Worm (Caenorhabditis elegans) whole organism, L1 larva: ENCODE measurements around the gene T14G12.6.

Source experiments
- C04F5.9 ChIP-seq: sonication (generic microtip); optimal IDR thresholded peaks from 2 replicates; lab custom pipeline; 2016; ENCODE audit warnings: missing genetic modification characterization, missing compliant biosample characterization
- C16A3.4 ChIP-seq: fragments of 150-350 bp; optimal IDR thresholded peaks from 2 replicates; lab custom pipeline; 2014; ENCODE audit warnings: missing biosample characterization, missing genetic modification characterization
- F16B12.6 ChIP-seq: fragments of 150-350 bp; optimal IDR thresholded peaks from 2 replicates; lab custom pipeline; 2014; ENCODE audit warnings: missing biosample characterization, missing genetic modification characterization
- blmp-1 ChIP-seq: fragments of 150-350 bp; optimal IDR thresholded peaks from 2 replicates; lab custom pipeline; 2014; ENCODE audit warnings: missing biosample characterization, missing genetic modification characterization
- ceh-63 ChIP-seq: fragments of 200-800 bp; sonication (Bioruptor generic); optimal IDR thresholded peaks from 2 replicates; lab custom pipeline; 2018; ENCODE audit warnings: mild to moderate bottlenecking, missing genetic modification characterization, missing compliant biosample characterization
- ceh-90 ChIP-seq: sonication (generic microtip); optimal IDR thresholded peaks from 2 replicates; lab custom pipeline; 2016; ENCODE audit warnings: missing genetic modification characterization, missing compliant biosample characterization
- ces-1 ChIP-seq: fragments of 150-350 bp; optimal IDR thresholded peaks from 2 replicates; lab custom pipeline; 2014; ENCODE audit warnings: missing biosample characterization, missing genetic modification reagents, missing genetic modification characterization
- dpl-1 ChIP-seq, 3 experiments: fragments of 150-350 bp in 2 of 3; sonication (generic microtip) in 1 of 3; optimal IDR thresholded peaks; 2 replicates each; lab custom pipeline; 2014 to 2017; ENCODE audit warnings: missing biosample characterization in 3 of 3, missing genetic modification characterization in 3 of 3, missing genetic modification reagents in 3 of 3
- dsc-1 ChIP-seq: sonication (generic microtip); optimal IDR thresholded peaks from 2 replicates; lab custom pipeline; 2016; ENCODE audit warnings: mild to moderate bottlenecking, missing genetic modification characterization, missing compliant biosample characterization
- egl-13 ChIP-seq: sonication (generic microtip); optimal IDR thresholded peaks from 2 replicates; lab custom pipeline; 2016; ENCODE audit warnings: missing genotype, missing genetic modification reagents, missing genetic modification characterization, missing compliant biosample characterization
- elt-2 ChIP-seq: sonication (generic microtip); optimal IDR thresholded peaks from 2 replicates; lab custom pipeline; 2016; ENCODE audit warnings: missing genetic modification characterization, mild to moderate bottlenecking, inconsistent platforms, missing compliant biosample characterization, missing genetic modification reagents
- ets-5 ChIP-seq: fragments of 200-800 bp; sonication (Bioruptor generic); IDR thresholded peaks from 2 replicates; pipeline ENCODE4 v1.3.6; 2022; ENCODE audit warnings: missing genetic modification characterization, missing compliant biosample characterization
- fkh-10 ChIP-seq: sonication (generic microtip); optimal IDR thresholded peaks from 2 replicates; lab custom pipeline; 2017; ENCODE audit warnings: missing biosample characterization, missing genetic modification reagents, missing genetic modification characterization
- fkh-4 ChIP-seq: sonication (generic microtip); optimal IDR thresholded peaks from 2 replicates; lab custom pipeline; 2016; ENCODE audit warnings: missing compliant biosample characterization, missing genetic modification characterization, borderline replicate concordance
- grh-1 ChIP-seq: fragments of 200-800 bp; sonication (Bioruptor generic); IDR thresholded peaks from 2 replicates; pipeline ENCODE4 v1.3.6; 2022; ENCODE audit warnings: missing genetic modification reagents, missing genetic modification characterization, missing compliant biosample characterization
- lin-13 ChIP-seq: fragments of 150-350 bp; optimal IDR thresholded peaks from 2 replicates; lab custom pipeline; 2014; ENCODE audit warnings: missing biosample characterization, missing genetic modification reagents, missing genetic modification characterization
- lin-15B ChIP-seq: fragments of 150-350 bp; sonication (generic microtip); optimal IDR thresholded peaks from 3 replicates; lab custom pipeline; 2014; ENCODE audit warnings: missing biosample characterization, missing genetic modification characterization
- lin-35 ChIP-seq, 2 experiments: fragments of 150-350 bp; optimal IDR thresholded peaks; 2 replicates each; lab custom pipeline; 2014; ENCODE audit warnings: missing biosample characterization in 2 of 2, missing genetic modification characterization in 2 of 2, missing genetic modification reagents in 2 of 2
- lsy-2 ChIP-seq, 2 experiments: fragments of 150-350 bp; optimal IDR thresholded peaks; 2 replicates each; lab custom pipeline; 2014; ENCODE audit warnings: missing biosample characterization in 2 of 2, missing genetic modification characterization in 2 of 2
- mab-9 ChIP-seq: fragments of 200-800 bp; sonication (Bioruptor generic); IDR thresholded peaks from 2 replicates; pipeline ENCODE4 v1.3.6; 2022; ENCODE audit warnings: missing genetic modification reagents, missing genetic modification characterization, missing compliant biosample characterization
- mdl-1 ChIP-seq, 2 experiments: fragments of 150-350 bp; optimal IDR thresholded peaks; 2 replicates each; lab custom pipeline; 2014 to 2017; ENCODE audit warnings: missing biosample characterization in 2 of 2, missing genetic modification characterization in 2 of 2, inconsistent platforms in 1 of 2
- mep-1 ChIP-seq: fragments of 150-350 bp; optimal IDR thresholded peaks from 2 replicates; lab custom pipeline; 2014; ENCODE audit warnings: missing biosample characterization, missing genetic modification characterization
- nhr-12 ChIP-seq: sonication (generic microtip); optimal IDR thresholded peaks from 2 replicates; lab custom pipeline; 2017; ENCODE audit warnings: missing biosample characterization, missing genetic modification characterization
- nhr-19 ChIP-seq: fragments of 200-800 bp; sonication (Bioruptor generic); conservative IDR thresholded peaks from 2 replicates; pipeline ENCODE4 v1.3.6; 2022; ENCODE audit warnings: missing genetic modification characterization, missing compliant biosample characterization
- nhr-237 ChIP-seq: fragments of 150-350 bp; optimal IDR thresholded peaks from 2 replicates; lab custom pipeline; 2014; ENCODE audit warnings: missing biosample characterization, missing genetic modification characterization
- nhr-71 ChIP-seq: sonication (generic microtip); optimal IDR thresholded peaks from 2 replicates; lab custom pipeline; 2016; ENCODE audit warnings: mild to moderate bottlenecking, missing genetic modification characterization, moderate library complexity, missing compliant biosample characterization
- nhr-76 ChIP-seq: sonication (generic microtip); optimal IDR thresholded peaks from 2 replicates; lab custom pipeline; 2017; ENCODE audit warnings: missing biosample characterization, missing genetic modification characterization
- nhr-77 ChIP-seq: fragments of 150-350 bp; optimal IDR thresholded peaks from 2 replicates; lab custom pipeline; 2014; ENCODE audit warnings: missing biosample characterization, missing genetic modification characterization
- nhr-90 ChIP-seq: sonication (generic microtip); optimal IDR thresholded peaks from 2 replicates; lab custom pipeline; 2016; ENCODE audit warnings: mild to moderate bottlenecking, missing genetic modification characterization, missing compliant biosample characterization; ENCODE audit not compliant: poor library complexity
- pag-3 ChIP-seq: sonication (generic microtip); optimal IDR thresholded peaks from 2 replicates; lab custom pipeline; 2017; ENCODE audit warnings: missing genetic modification characterization, mild to moderate bottlenecking, missing compliant biosample characterization, antibody characterized with exemption, borderline replicate concordance; ENCODE audit not compliant: insufficient read depth
- pqm-1 ChIP-seq: sonication (generic microtip); optimal IDR thresholded peaks from 3 replicates; lab custom pipeline; 2017; ENCODE audit warnings: missing biosample characterization, missing genetic modification characterization
- rnt-1 ChIP-seq: sonication (generic microtip); optimal IDR thresholded peaks from 2 replicates; lab custom pipeline; 2016; ENCODE audit warnings: mild to moderate bottlenecking, missing genetic modification characterization, moderate library complexity, missing compliant biosample characterization
- skn-1 ChIP-seq: fragments of 150-350 bp; optimal IDR thresholded peaks from 2 replicates; lab custom pipeline; 2014; ENCODE audit warnings: missing biosample characterization, missing genetic modification characterization
- snpc-4 ChIP-seq: fragments of 150-350 bp; optimal IDR thresholded peaks from 2 replicates; lab custom pipeline; 2014; ENCODE audit warnings: missing biosample characterization, missing genetic modification characterization
- sox-4 ChIP-seq: sonication (generic microtip); optimal IDR thresholded peaks from 2 replicates; lab custom pipeline; 2016; ENCODE audit warnings: missing genetic modification characterization, missing compliant biosample characterization
- sup-37 ChIP-seq: fragments of 200-800 bp; sonication (Bioruptor generic); optimal IDR thresholded peaks from 2 replicates; lab custom pipeline; 2018; ENCODE audit warnings: mild to moderate bottlenecking, missing genetic modification characterization, missing compliant biosample characterization
- swsn-7 ChIP-seq: sonication (generic microtip); optimal IDR thresholded peaks from 2 replicates; lab custom pipeline; 2016; ENCODE audit warnings: missing genetic modification characterization, missing compliant biosample characterization
- unc-130 ChIP-seq: fragments of 150-350 bp; optimal IDR thresholded peaks from 2 replicates; lab custom pipeline; 2017; ENCODE audit warnings: missing biosample characterization, missing genetic modification characterization, inconsistent platforms
- vab-15 ChIP-seq: sonication (generic microtip); optimal IDR thresholded peaks from 2 replicates; lab custom pipeline; 2017; ENCODE audit warnings: missing genotype, mild to moderate bottlenecking, missing genetic modification characterization, missing compliant biosample characterization
- ztf-11 ChIP-seq, 2 experiments: sonication (generic microtip); optimal IDR thresholded peaks; 2 replicates each; lab custom pipeline; 2016 to 2017; ENCODE audit warnings: missing genetic modification characterization in 2 of 2, missing biosample characterization in 1 of 2, missing compliant biosample characterization in 1 of 2
- ztf-4 ChIP-seq: fragments of 150-350 bp; optimal IDR thresholded peaks from 2 replicates; lab custom pipeline; 2014; ENCODE audit warnings: missing biosample characterization, missing genetic modification characterization

Gene T14G12.6

DNA sequence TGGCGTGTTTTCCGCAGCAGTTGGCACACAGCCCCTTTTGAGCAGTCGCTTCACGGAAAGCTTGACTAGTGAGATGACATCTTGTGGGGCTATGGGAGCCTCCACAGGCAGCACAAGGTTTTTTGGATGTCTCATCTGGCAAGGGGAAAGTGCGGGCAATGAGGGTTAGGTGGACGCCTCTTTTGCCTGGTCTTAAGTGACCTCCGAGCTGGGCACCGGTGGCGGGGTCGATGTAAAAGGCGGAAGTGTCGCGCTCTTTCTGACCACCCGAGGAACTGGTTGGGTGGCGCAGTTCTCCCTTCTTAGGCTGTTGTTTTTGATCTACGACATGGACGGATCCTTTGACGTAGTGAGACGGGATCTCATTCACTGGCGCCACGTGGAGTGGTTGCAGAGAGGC, 7.9 kb downstream of the T14G12.6 start:
- TF ChIP-seq ztf-11 (tag; optimal IDR thresholded peaks at IDR 0.05; lab: Kevin White, UChicago) (no peak), vab-15 (no peak), nhr-237 (tag; lab: Kevin White, UChicago) (no peak), lin-35 (GFP tag; optimal IDR thresholded peaks at IDR 0.05; lab: Kevin White, UChicago) (no peak), pqm-1 (tag; lab: Kevin White, UChicago) (no peak), lin-13 (GFP tag; lab: Kevin White, UChicago) (no peak), mep-1 (no peak), grh-1 (GFP tag; lab: Robert Waterston, UW) (no peak), swsn-7 (tag; lab: Kevin White, UChicago) (no peak), nhr-19 (GFP tag; lab: Robert Waterston, UW) (no peak), nhr-90 (tag; lab: Kevin White, UChicago) (no peak), fkh-10 (GFP tag; lab: Kevin White, UChicago) (no peak), snpc-4 (tag; lab: Kevin White, UChicago) (no peak), dpl-1 (GFP tag; optimal IDR thresholded peaks at IDR 0.05; lab: Kevin White, UChicago) (no peak), nhr-71 (tag; lab: Kevin White, UChicago) (no peak), F16B12.6 (tag; lab: Kevin White, UChicago) (no peak)
- TF ChIP-seq, all 84 proteins: peak for 0

DNA sequence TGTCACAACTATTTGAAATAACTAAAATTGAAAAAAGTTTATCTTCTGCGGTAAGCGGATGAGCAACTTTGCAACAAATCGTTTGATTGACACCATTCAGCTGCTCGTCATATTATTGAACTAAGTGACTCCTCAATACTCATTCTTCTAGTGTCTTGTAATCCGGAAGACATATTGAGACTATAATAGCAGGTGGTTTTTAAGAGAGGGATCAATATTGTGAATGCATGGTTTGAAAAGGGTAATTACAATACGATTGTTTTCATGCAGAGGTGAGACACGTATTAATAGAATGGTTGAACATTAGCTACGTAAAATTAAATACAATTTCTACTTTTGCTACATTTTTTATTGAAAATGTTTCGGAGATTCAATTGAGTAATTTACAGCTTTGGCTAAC, 16.1 kb downstream of the T14G12.6 start:
- TF ChIP-seq ztf-4 (tag; lab: Kevin White, UChicago) (no peak), C04F5.9 (tag; lab: Kevin White, UChicago) (no peak), fkh-10 (GFP tag; lab: Kevin White, UChicago) (no peak), egl-13 (no peak), rnt-1 (tag; lab: Kevin White, UChicago) (no peak), nhr-76 (tag; lab: Kevin White, UChicago) (no peak), sup-37 (GFP tag; lab: Kevin White, UChicago) (no peak), elt-2 (tag; lab: Kevin White, UChicago) (no peak), nhr-77 (tag; lab: Kevin White, UChicago) (no peak), lsy-2 (tag; optimal IDR thresholded peaks at IDR 0.05; lab: Kevin White, UChicago) (no peak), nhr-12 (tag; lab: Kevin White, UChicago) (no peak), mdl-1 (tag; optimal IDR thresholded peaks at IDR 0.05; lab: Kevin White, UChicago) (no peak), lin-15B (tag; lab: Kevin White, UChicago) (no peak)

DNA sequence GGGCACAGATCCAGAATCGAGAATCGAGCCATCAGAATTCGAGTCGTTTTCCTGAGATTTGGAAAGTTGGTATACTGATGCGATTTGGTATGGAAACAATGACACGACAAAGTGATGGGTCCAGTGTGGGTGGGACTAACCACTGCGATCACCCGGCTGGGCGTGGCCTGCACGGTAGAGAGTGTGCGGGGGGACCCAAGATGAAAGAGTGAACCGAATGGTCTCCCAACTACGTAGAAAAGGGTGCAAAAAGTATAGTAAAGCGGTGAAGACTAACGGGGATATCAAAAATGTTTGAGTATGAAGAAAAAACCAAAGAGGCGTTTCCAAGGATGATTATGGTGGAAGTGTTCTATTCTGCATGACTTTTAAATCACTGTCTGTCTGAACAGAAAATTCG, 17.0 kb downstream of the T14G12.6 start, which contains the start of gene fkh-2:
Gene fkh-2, minus strand, starts transcription at position 101 of the 400 bp plus-strand sequence.
- TF ChIP-seq dpl-1 (GFP tag; optimal IDR thresholded peaks at IDR 0.05; lab: Kevin White, UChicago) (no peak), pag-3 (tag; lab: Kevin White, UChicago) (no peak), ces-1 (GFP tag; lab: Kevin White, UChicago) (no peak)

DNA sequence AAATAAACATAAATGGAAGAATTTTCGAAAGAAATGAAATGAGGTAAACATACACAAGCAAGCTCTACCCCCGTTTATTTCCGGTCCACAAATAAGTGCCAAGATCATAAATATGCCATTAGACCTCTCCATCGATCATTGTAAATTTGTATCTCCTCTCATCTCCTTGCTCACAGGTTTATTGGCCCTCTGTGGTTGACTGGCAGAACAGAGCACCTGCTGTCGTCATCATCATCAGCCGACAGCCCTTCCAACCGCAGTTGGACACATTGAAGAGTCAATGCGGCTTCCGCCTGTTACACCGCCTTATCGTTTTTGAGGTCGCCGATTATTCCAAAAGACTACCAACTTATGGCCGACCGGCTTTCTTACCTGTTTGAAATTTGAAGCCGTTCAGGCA, 20.6 kb downstream of the T14G12.6 start:
- TF ChIP-seq fkh-4 (tag; lab: Kevin White, UChicago) (no peak), ets-5 (GFP tag; lab: Robert Waterston, UW) (no peak), C16A3.4 (tag; lab: Kevin White, UChicago) (no peak), swsn-7 (tag; lab: Kevin White, UChicago) (no peak), sox-4 (tag; lab: Kevin White, UChicago) (no peak)

DNA sequence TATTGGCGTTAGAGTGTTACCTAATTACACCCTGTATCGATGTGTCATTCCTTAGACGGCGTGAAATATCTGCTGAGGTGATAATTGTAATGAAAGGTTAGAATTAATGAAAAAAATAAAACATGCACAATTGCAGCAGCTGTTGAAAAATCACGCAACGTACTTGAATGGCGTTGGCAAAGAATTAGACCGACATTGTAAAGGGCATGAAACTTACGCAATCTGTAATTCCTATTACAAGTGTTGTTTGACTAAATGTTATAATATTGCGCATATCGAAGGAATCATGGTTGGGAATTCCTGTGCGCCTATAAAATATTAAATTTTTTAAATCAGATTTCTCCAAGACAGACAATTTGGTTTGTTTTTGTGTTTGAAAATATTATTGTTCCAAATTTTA, 25.5 kb downstream of the T14G12.6 start, which contains the start of gene tag-18:
Gene tag-18, minus strand, starts transcription at position 305 of the 400 bp plus-strand sequence.
- TF ChIP-seq ceh-90 (tag; lab: Kevin White, UChicago) (no peak), pag-3 (tag; lab: Kevin White, UChicago) (no peak), dsc-1 (tag; lab: Kevin White, UChicago) (no peak), nhr-12 (tag; lab: Kevin White, UChicago) (no peak), nhr-19 (GFP tag; lab: Robert Waterston, UW) (no peak), skn-1 (tag; lab: Kevin White, UChicago) (no peak), blmp-1 (tag; lab: Kevin White, UChicago) (no peak), ceh-63 (GFP tag; lab: Kevin White, UChicago) (no peak), unc-130 (tag; lab: Kevin White, UChicago) (no peak), C16A3.4 (tag; lab: Kevin White, UChicago) (no peak), mab-9 (GFP tag; lab: Robert Waterston, UW) (no peak), grh-1 (GFP tag; lab: Robert Waterston, UW) (no peak)
